Fruit fly (Drosophila melanogaster) whole organism, embryonic: ENCODE results near the gene dib.

ENCODE experiments used
- Ada2b ChIP-seq: fragments of 200-800 bp; sonication (Bioruptor generic); IDR thresholded peaks from 2 replicates; pipeline ENCODE4 v1.3.6; 2022; ENCODE audit warnings: missing biosample characterization, missing genetic modification characterization
- Asciz ChIP-seq: fragments of 200-800 bp; sonication (Bioruptor generic); optimal IDR thresholded peaks from 2 replicates; lab custom pipeline; 2017; ENCODE audit warnings: missing biosample characterization, mild to moderate bottlenecking, missing genetic modification characterization, missing genetic modification reagents
- Bteb2 ChIP-seq: fragments of 200-800 bp; sonication (Bioruptor generic); optimal IDR thresholded peaks from 2 replicates; lab custom pipeline; 2016; ENCODE audit warnings: missing biosample characterization, missing genetic modification characterization
- CG1233 ChIP-seq: fragments of 200-800 bp; sonication (Bioruptor generic); optimal IDR thresholded peaks from 4 replicates; lab custom pipeline; 2018; ENCODE audit warnings: missing biosample characterization, mild to moderate bottlenecking, missing genetic modification characterization
- CG12769 ChIP-seq: fragments of 200-800 bp; sonication (Bioruptor generic); optimal IDR thresholded peaks from 2 replicates; lab custom pipeline; 2019; ENCODE audit warnings: missing biosample characterization, mild to moderate bottlenecking, missing genetic modification characterization, moderate library complexity
- CG14710 ChIP-seq: fragments of 200-800 bp; sonication (Bioruptor generic); optimal IDR thresholded peaks from 3 replicates; lab custom pipeline; 2019; ENCODE audit warnings: missing biosample characterization, mild to moderate bottlenecking, missing genetic modification characterization, moderate library complexity
- CG15011 ChIP-seq: fragments of 200-800 bp; sonication (Bioruptor generic); optimal IDR thresholded peaks from 3 replicates; lab custom pipeline; 2018; ENCODE audit warnings: missing biosample characterization, mild to moderate bottlenecking, missing genetic modification characterization
- CG15514 ChIP-seq: fragments of 200-800 bp; sonication (Bioruptor generic); optimal IDR thresholded peaks from 3 replicates; lab custom pipeline; 2017; ENCODE audit warnings: missing biosample characterization, missing genetic modification characterization, mild to moderate bottlenecking, moderate library complexity, missing genetic modification reagents
- CG17328 ChIP-seq: fragments of 200-800 bp; sonication (Bioruptor generic); IDR thresholded peaks from 2 replicates; pipeline ENCODE4 v1.3.6; 2022; ENCODE audit warnings: missing biosample characterization, missing genetic modification characterization
- CG17912 ChIP-seq: fragments of 200-800 bp; sonication (Bioruptor generic); optimal IDR thresholded peaks from 2 replicates; lab custom pipeline; 2018; ENCODE audit warnings: missing biosample characterization, mild to moderate bottlenecking, missing genetic modification characterization
- CG2202 ChIP-seq: fragments of 200-800 bp; sonication (Bioruptor generic); optimal IDR thresholded peaks from 2 replicates; lab custom pipeline; 2018; ENCODE audit warnings: missing biosample characterization, mild to moderate bottlenecking, missing genetic modification characterization
- CG3065 ChIP-seq: fragments of 200-800 bp; sonication (Bioruptor generic); optimal IDR thresholded peaks from 2 replicates; lab custom pipeline; 2016; ENCODE audit warnings: missing biosample characterization, missing genetic modification characterization
- CG3281 ChIP-seq: fragments of 200-800 bp; sonication (Bioruptor generic); optimal IDR thresholded peaks from 3 replicates; lab custom pipeline; 2017; ENCODE audit warnings: missing biosample characterization, mild to moderate bottlenecking, missing genetic modification characterization
- CG8388 ChIP-seq: fragments of 200-800 bp; sonication (Bioruptor generic); optimal IDR thresholded peaks from 2 replicates; lab custom pipeline; 2019; ENCODE audit warnings: missing biosample characterization, mild to moderate bottlenecking, missing genetic modification characterization, moderate library complexity
- CG9797 ChIP-seq: fragments of 200-800 bp; sonication (Bioruptor generic); optimal IDR thresholded peaks from 3 replicates; lab custom pipeline; 2018; ENCODE audit warnings: missing biosample characterization, mild to moderate bottlenecking, missing genetic modification characterization
- Drgx ChIP-seq: fragments of 200-800 bp; sonication (Bioruptor generic); IDR thresholded peaks from 2 replicates; pipeline ENCODE4 v1.3.6; 2022; ENCODE audit warnings: missing biosample characterization, missing genetic modification characterization
- Ets65A ChIP-seq: fragments of 200-800 bp; sonication (Bioruptor generic); peaks from one replicate; lab custom pipeline; 2016; ENCODE audit warnings: missing biosample characterization, missing genetic modification characterization
- Hsf ChIP-seq: fragments of 200-800 bp; sonication (Bioruptor generic); optimal IDR thresholded peaks from 3 replicates; lab custom pipeline; 2016; ENCODE audit warnings: missing biosample characterization, missing genetic modification characterization
- NC2α ChIP-seq: fragments of 200-800 bp; sonication (Bioruptor generic); optimal IDR thresholded peaks from 2 replicates; lab custom pipeline; 2016; ENCODE audit warnings: missing biosample characterization, missing genetic modification characterization
- Sry-δ ChIP-seq: fragments of 200-800 bp; sonication (Bioruptor generic); optimal IDR thresholded peaks from 2 replicates; lab custom pipeline; 2016; ENCODE audit warnings: missing biosample characterization, missing genetic modification characterization
- ato ChIP-seq: fragments of 200-800 bp; sonication (Bioruptor generic); IDR thresholded peaks from 2 replicates; pipeline ENCODE4 v1.3.6; 2022; ENCODE audit warnings: missing biosample characterization, missing genetic modification characterization; ENCODE audit not compliant: partially characterized antibody
- chif ChIP-seq, 2 experiments: fragments of 200-800 bp; sonication (Bioruptor generic); optimal IDR thresholded peaks; 3 replicates each; lab custom pipeline; 2016; ENCODE audit warnings: missing biosample characterization in 2 of 2, missing genetic modification characterization in 2 of 2
- ci ChIP-seq: fragments of 200-800 bp; sonication (Bioruptor generic); IDR thresholded peaks from 3 replicates; pipeline ENCODE4 v1.3.6; 2022; ENCODE audit warnings: missing biosample characterization, missing genetic modification characterization
- danr ChIP-seq: fragments of 200-800 bp; sonication (Bioruptor generic); IDR thresholded peaks from 2 replicates; pipeline ENCODE4 v1.3.6; 2022; ENCODE audit warnings: missing biosample characterization, missing genetic modification characterization
- dmrt11E ChIP-seq: fragments of 200-800 bp; sonication (Bioruptor generic); optimal IDR thresholded peaks from 3 replicates; lab custom pipeline; 2018; ENCODE audit warnings: missing biosample characterization, mild to moderate bottlenecking, missing genetic modification characterization, moderate library complexity
- gro ChIP-seq: fragments of 200-800 bp; sonication (Bioruptor generic); optimal IDR thresholded peaks from 2 replicates; lab custom pipeline; 2016; ENCODE audit warnings: missing biosample characterization, missing genetic modification characterization
- h ChIP-seq: fragments of >200 bp; optimal IDR thresholded peaks from 2 replicates; lab custom pipeline; 2017
- inv ChIP-seq: fragments of 200-800 bp; sonication (Bioruptor generic); IDR thresholded peaks from 2 replicates; pipeline ENCODE4 v1.3.6; 2022; ENCODE audit warnings: missing biosample characterization, missing genetic modification characterization; ENCODE audit not compliant: partially characterized antibody
- jigr1 ChIP-seq: fragments of 200-800 bp; sonication (Bioruptor generic); IDR thresholded peaks from 3 replicates; pipeline ENCODE4 v1.3.6; 2022; ENCODE audit warnings: missing biosample characterization, missing genetic modification characterization
- kah ChIP-seq: fragments of 200-800 bp; sonication (Bioruptor generic); optimal IDR thresholded peaks from 2 replicates; lab custom pipeline; 2018; ENCODE audit warnings: missing biosample characterization, mild to moderate bottlenecking, missing genetic modification characterization
- pb ChIP-seq: fragments of 200-800 bp; sonication (Bioruptor generic); optimal IDR thresholded peaks from 3 replicates; lab custom pipeline; 2016; ENCODE audit warnings: missing biosample characterization, missing genetic modification characterization
- schlank ChIP-seq: fragments of 200-800 bp; sonication (Bioruptor generic); optimal IDR thresholded peaks from 2 replicates; lab custom pipeline; 2018; ENCODE audit warnings: missing biosample characterization, mild to moderate bottlenecking, missing genetic modification characterization
- stc ChIP-seq: fragments of 200-800 bp; sonication (Bioruptor generic); IDR thresholded peaks from 2 replicates; pipeline ENCODE4 v1.3.6; 2022; ENCODE audit warnings: missing biosample characterization, missing genetic modification characterization
- tll ChIP-seq, 2 experiments: fragments of 200-800 bp in 1 of 2; fragments of >200 bp in 1 of 2; sonication (Bioruptor generic) in 1 of 2; optimal IDR thresholded peaks; 2 replicates each; lab custom pipeline; 2017 to 2019; ENCODE audit warnings: missing biosample characterization in 2 of 2, missing genetic modification characterization in 2 of 2, mild to moderate bottlenecking in 1 of 2, moderate library complexity in 1 of 2
- wor ChIP-seq: fragments of 200-800 bp; sonication (Bioruptor generic); IDR thresholded peaks from 2 replicates; pipeline ENCODE4 v1.3.6; 2022; ENCODE audit warnings: missing biosample characterization, missing genetic modification characterization

dib gene

dm6 chr3L:4025738-4026505 is 36.2 kb upstream of the dib start, which contains the start of gene CG11594 (continued):
- TF ChIP-seq ci (GFP tag; lab: Robert Waterston, UW) (peak; percentile 9; the same call in 1 of the 3 replicates), CG12769 (tag; lab: Kevin White, UChicago) (no peak), tll (GFP tag; optimal IDR thresholded peaks at IDR 0.05; lab: Kevin White, UChicago) (no peak), Asciz (GFP tag; lab: Kevin White, UChicago) (no peak), schlank (tag; lab: Kevin White, UChicago) (peak; percentile 44), dmrt11E (tag; lab: Kevin White, UChicago) (no peak), CG14710 (tag; lab: Kevin White, UChicago) (no peak), wor (GFP tag; lab: Robert Waterston, UW) (no peak), CG3281 (peak; percentile 60), gro (no peak), Bteb2 (peak; percentile 8), Hsf (GFP tag; lab: Kevin White, UChicago) (peak; percentile 2), CG8388 (GFP tag; lab: Kevin White, UChicago) (no peak), jigr1 (no peak), CG9797 (no peak), CG3065 (GFP tag; lab: Kevin White, UChicago) (no peak), CG17328 (GFP tag; lab: Robert Waterston, UW) (no peak), CG2202 (tag; lab: Kevin White, UChicago) (no peak)

DNA sequence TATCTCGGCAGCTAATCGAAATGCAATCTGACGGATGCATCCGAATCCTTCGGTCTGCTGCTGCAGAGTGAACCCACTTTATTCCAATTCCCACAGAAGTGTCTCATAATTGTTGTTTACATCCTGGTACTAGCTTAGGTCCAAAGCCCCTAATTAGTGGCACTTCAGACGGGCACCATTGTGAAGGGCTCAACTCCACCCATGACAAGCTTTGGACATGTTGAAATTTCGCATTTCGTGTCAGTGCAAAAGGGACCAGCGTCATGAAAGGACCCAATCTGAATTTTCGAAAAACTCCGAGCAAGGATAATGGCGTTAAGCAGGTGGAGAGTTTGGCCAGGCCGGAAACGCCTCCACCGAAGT is 35.6 kb upstream of the dib start, which contains the start of gene Gr64a:
Gene Gr64a (plus strand): TSS at position 264 of the 363 bp plus-strand sequence.
- TF ChIP-seq Drgx (GFP tag; lab: Robert Waterston, UW) (no peak), Ada2b (GFP tag; lab: Robert Waterston, UW) (no peak), NC2α (no peak), CG15514 (GFP tag; lab: Kevin White, UChicago) (no peak), CG15011 (GFP tag; lab: Kevin White, UChicago) (no peak), ato (GFP tag; lab: Robert Waterston, UW) (no peak), Sry-δ (GFP tag; lab: Kevin White, UChicago) (no peak), CG17912 (no peak), pb (no peak), kah (GFP tag; lab: Kevin White, UChicago) (no peak), CG1233 (no peak), chif (GFP tag; optimal IDR thresholded peaks at IDR 0.05; lab: Kevin White, UChicago) (no peak)

DNA sequence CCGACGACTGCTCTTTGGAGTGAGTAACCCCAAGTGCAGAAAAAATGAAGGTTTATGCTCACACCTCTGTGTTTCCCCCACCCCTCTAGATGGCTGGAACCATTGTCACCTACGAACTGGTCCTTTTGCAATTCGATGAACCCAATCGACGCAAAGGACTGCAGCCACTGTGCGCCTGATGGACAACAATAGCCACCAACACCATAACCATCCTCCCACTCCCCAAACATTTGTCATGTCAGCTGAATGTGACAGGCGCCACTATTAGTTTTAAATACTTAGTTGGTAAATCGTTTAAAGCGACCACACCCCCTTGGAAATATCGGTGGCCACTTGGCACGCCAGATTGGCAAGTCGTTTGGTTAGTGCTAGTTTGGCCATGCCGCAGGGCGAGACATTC is 33.8 kb upstream of the dib start, which contains the start of the genes Gr64b and Gr64c:
Gene Gr64b (plus strand): TSS at position 301 of the 400 bp plus-strand sequence.
Gene Gr64c (plus strand): TSS at position 301 of the 400 bp plus-strand sequence.
- TF ChIP-seq stc (GFP tag; lab: Robert Waterston, UW) = no peak

DNA sequence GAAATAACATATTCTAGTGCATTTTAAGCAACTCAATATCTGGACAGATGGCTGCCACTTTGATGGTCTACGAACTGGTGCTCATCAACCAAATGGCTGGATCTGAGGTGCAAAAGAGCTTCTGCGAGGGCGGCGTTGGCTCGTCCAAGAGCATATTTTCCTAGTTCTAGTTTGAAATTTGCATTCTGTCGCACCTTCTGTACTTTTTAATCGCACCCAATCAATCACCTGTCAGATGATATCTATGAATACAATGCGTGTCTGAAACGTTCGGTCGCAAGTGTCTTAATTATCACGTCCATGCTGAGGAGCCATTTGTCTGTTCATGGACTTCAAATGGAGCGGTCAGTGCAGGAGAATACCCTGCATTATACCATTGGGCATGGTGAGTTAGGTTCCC is 30.3 kb upstream of the dib start, which contains the start of the genes Gr64d and Gr64e:
Gene Gr64d (plus strand): TSS at position 301 of the 400 bp plus-strand sequence.
Gene Gr64e (plus strand): TSS at position 380 of the 400 bp plus-strand sequence.
- TF ChIP-seq inv (GFP tag; lab: Robert Waterston, UW) = no peak
- TF ChIP-seq Ets65A (GFP tag; lab: Kevin White, UChicago) = peak; percentile 56
- no peak for TF ChIP-seq danr (GFP tag; lab: Robert Waterston, UW)
- TF ChIP-seq h = no peak
